Fruit fly (Drosophila melanogaster) whole organism, embryonic: ENCODE data around the gene CG14395.

Source experiments
- Asciz ChIP-seq: fragments of 200-800 bp; sonication (Bioruptor generic); optimal IDR thresholded peaks from 2 replicates; lab custom pipeline; 2017; ENCODE audit warnings: missing biosample characterization, mild to moderate bottlenecking, missing genetic modification characterization, missing genetic modification reagents
- Atf-2 ChIP-seq: fragments of 200-800 bp; sonication (Bioruptor generic); optimal IDR thresholded peaks from 2 replicates; lab custom pipeline; 2016; ENCODE audit warnings: missing biosample characterization, missing genetic modification characterization
- Atf6 ChIP-seq: fragments of 200-800 bp; sonication (Bioruptor generic); IDR thresholded peaks from 2 replicates; pipeline ENCODE4 v1.3.6; 2022; ENCODE audit warnings: missing biosample characterization, missing genetic modification characterization
- Bdp1 ChIP-seq: fragments of 200-800 bp; sonication (Bioruptor generic); optimal IDR thresholded peaks from 3 replicates; lab custom pipeline; 2016; ENCODE audit warnings: missing biosample characterization, missing genetic modification characterization
- CG10274 ChIP-seq: fragments of 200-800 bp; sonication (Bioruptor generic); optimal IDR thresholded peaks from 3 replicates; lab custom pipeline; 2017; ENCODE audit warnings: missing biosample characterization, mild to moderate bottlenecking, missing genetic modification characterization
- CG10431 ChIP-seq: fragments of 200-800 bp; sonication (Bioruptor generic); optimal IDR thresholded peaks from 3 replicates; lab custom pipeline; 2018; ENCODE audit warnings: missing biosample characterization, mild to moderate bottlenecking, missing genetic modification characterization
- CG10543 ChIP-seq: fragments of 200-800 bp; sonication (Bioruptor generic); optimal IDR thresholded peaks from 3 replicates; lab custom pipeline; 2017; ENCODE audit warnings: missing biosample characterization, mild to moderate bottlenecking, missing genetic modification characterization, moderate library complexity
- CG10654 ChIP-seq: fragments of 200-800 bp; sonication (Bioruptor generic); optimal IDR thresholded peaks from 2 replicates; lab custom pipeline; 2016; ENCODE audit warnings: missing biosample characterization, missing genetic modification characterization
- CG13296 ChIP-seq: fragments of 200-800 bp; sonication (Bioruptor generic); optimal IDR thresholded peaks from 3 replicates; lab custom pipeline; 2018; ENCODE audit warnings: missing biosample characterization, mild to moderate bottlenecking, missing genetic modification characterization
- CG17361 ChIP-seq: fragments of 200-800 bp; sonication (Bioruptor generic); IDR thresholded peaks from 3 replicates; pipeline ENCODE4 v1.3.6; 2022; ENCODE audit warnings: missing biosample characterization, missing genetic modification characterization
- CG17612 ChIP-seq: fragments of 200-800 bp; sonication (Bioruptor generic); IDR thresholded peaks from 2 replicates; pipeline ENCODE4 v1.3.6; 2022; ENCODE audit warnings: missing biosample characterization, missing genetic modification characterization
- CG18764 ChIP-seq: fragments of 200-800 bp; sonication (Bioruptor generic); optimal IDR thresholded peaks from 3 replicates; lab custom pipeline; 2016; ENCODE audit warnings: missing biosample characterization, missing genetic modification characterization
- CG2116 ChIP-seq: fragments of 200-800 bp; sonication (Bioruptor generic); optimal IDR thresholded peaks from 3 replicates; lab custom pipeline; 2018; ENCODE audit warnings: missing biosample characterization, mild to moderate bottlenecking, missing genetic modification characterization
- CG32532 ChIP-seq: fragments of 200-800 bp; sonication (Bioruptor generic); IDR thresholded peaks from 2 replicates; pipeline ENCODE4 v1.3.6; 2022; ENCODE audit warnings: missing biosample characterization, missing genetic modification characterization
- CG3407 ChIP-seq: fragments of 200-800 bp; sonication (Bioruptor generic); optimal IDR thresholded peaks from 2 replicates; lab custom pipeline; 2018; ENCODE audit warnings: missing biosample characterization, mild to moderate bottlenecking, missing genetic modification characterization
- CG34376 ChIP-seq: fragments of 200-800 bp; sonication (Bioruptor generic); optimal IDR thresholded peaks from 2 replicates; lab custom pipeline; 2018; ENCODE audit warnings: missing biosample characterization, mild to moderate bottlenecking, missing genetic modification characterization
- CG4707 ChIP-seq: fragments of 200-800 bp; sonication (Bioruptor generic); optimal IDR thresholded peaks from 2 replicates; lab custom pipeline; 2018; ENCODE audit warnings: missing biosample characterization, mild to moderate bottlenecking, missing genetic modification characterization, moderate library complexity
- CG8765 ChIP-seq: fragments of 200-800 bp; sonication (Bioruptor generic); IDR thresholded peaks from 2 replicates; pipeline ENCODE4 v1.3.6; 2022; ENCODE audit warnings: missing biosample characterization, missing genetic modification characterization
- CG9932 ChIP-seq: fragments of 200-800 bp; sonication (Bioruptor generic); IDR thresholded peaks from 2 replicates; pipeline ENCODE4 v1.3.6; 2022; ENCODE audit warnings: missing biosample characterization, missing genetic modification characterization
- CHES-1-like ChIP-seq: fragments of 200-800 bp; sonication (Bioruptor generic); optimal IDR thresholded peaks from 2 replicates; lab custom pipeline; 2016; ENCODE audit warnings: missing biosample characterization, missing genetic modification characterization
- CTCF ChIP-seq: fragments of 200-800 bp; sonication (Bioruptor generic); optimal IDR thresholded peaks from 2 replicates; lab custom pipeline; 2017; ENCODE audit warnings: missing biosample characterization, mild to moderate bottlenecking, missing genetic modification characterization, moderate library complexity
- Dll ChIP-seq: fragments of 200-800 bp; sonication (Bioruptor generic); IDR thresholded peaks from 4 replicates; pipeline ENCODE4 v1.3.6; 2022; ENCODE audit warnings: missing biosample characterization, missing genetic modification characterization; ENCODE audit not compliant: partially characterized antibody
- Dref ChIP-seq: fragments of 200-800 bp; sonication (Bioruptor generic); IDR thresholded peaks from 2 replicates; pipeline ENCODE4 v1.3.6; 2022; ENCODE audit warnings: missing biosample characterization, missing genetic modification characterization
- Fer1 ChIP-seq: fragments of 200-800 bp; sonication (Bioruptor generic); optimal IDR thresholded peaks from 2 replicates; lab custom pipeline; 2017; ENCODE audit warnings: missing biosample characterization, mild to moderate bottlenecking, missing genetic modification characterization
- Fer3 ChIP-seq: fragments of 200-800 bp; sonication (Bioruptor generic); optimal IDR thresholded peaks from 2 replicates; lab custom pipeline; 2018; ENCODE audit warnings: missing biosample characterization, mild to moderate bottlenecking, missing genetic modification characterization, moderate library complexity
- Hr78 ChIP-seq, 2 experiments: fragments of 200-800 bp in 1 of 2; fragments of >200 bp in 1 of 2; sonication (Bioruptor generic) in 1 of 2; optimal IDR thresholded peaks; 2 replicates each; lab custom pipeline; 2017 to 2019; ENCODE audit warnings: missing biosample characterization in 2 of 2, missing genetic modification characterization in 2 of 2, mild to moderate bottlenecking in 1 of 2, moderate library complexity in 1 of 2
- Lhr ChIP-seq: fragments of 200-800 bp; sonication (Bioruptor generic); optimal IDR thresholded peaks from 3 replicates; lab custom pipeline; 2017; ENCODE audit warnings: mild to moderate bottlenecking, missing biosample characterization, missing genetic modification reagents, missing genetic modification characterization
- Scr ChIP-seq: fragments of 200-800 bp; sonication (Bioruptor generic); IDR thresholded peaks from 2 replicates; pipeline ENCODE4 v1.3.6; 2022; ENCODE audit warnings: missing biosample characterization, missing genetic modification characterization; ENCODE audit not compliant: partially characterized antibody
- Side ChIP-seq: fragments of 200-800 bp; sonication (Bioruptor generic); optimal IDR thresholded peaks from 2 replicates; lab custom pipeline; 2016; ENCODE audit warnings: missing biosample characterization, missing genetic modification characterization
- Usf ChIP-seq: fragments of 200-800 bp; sonication (Bioruptor generic); optimal IDR thresholded peaks from 2 replicates; lab custom pipeline; 2017; ENCODE audit warnings: missing genotype, missing biosample characterization, missing genetic modification characterization
- al ChIP-seq: fragments of 200-800 bp; sonication (Bioruptor generic); IDR thresholded peaks from 2 replicates; pipeline ENCODE4 v1.3.6; 2022; ENCODE audit warnings: missing biosample characterization, missing genetic modification characterization
- ase ChIP-seq: fragments of 200-800 bp; sonication (Bioruptor generic); IDR thresholded peaks from 3 replicates; pipeline ENCODE4 v1.3.6; 2022; ENCODE audit warnings: missing biosample characterization, missing genetic modification characterization
- cato ChIP-seq: fragments of 200-800 bp; sonication (Bioruptor generic); optimal IDR thresholded peaks from 2 replicates; lab custom pipeline; 2016; ENCODE audit warnings: missing biosample characterization, missing genetic modification characterization, borderline replicate concordance
- caup ChIP-seq: fragments of 200-800 bp; sonication (Bioruptor generic); optimal IDR thresholded peaks from 3 replicates; lab custom pipeline; 2017; ENCODE audit warnings: missing biosample characterization, mild to moderate bottlenecking, missing genetic modification characterization, moderate library complexity; ENCODE audit not compliant: severe bottlenecking
- dimm ChIP-seq: fragments of 200-800 bp; sonication (Bioruptor generic); IDR thresholded peaks from 2 replicates; pipeline ENCODE4 v1.3.6; 2022; ENCODE audit warnings: missing biosample characterization, missing genetic modification characterization
- dysf ChIP-seq: fragments of 200-800 bp; sonication (Bioruptor generic); IDR thresholded peaks from 3 replicates; pipeline ENCODE4 v1.3.6; 2022; ENCODE audit warnings: missing biosample characterization, missing genetic modification characterization
- grau ChIP-seq: fragments of 200-800 bp; optimal IDR thresholded peaks from 3 replicates; lab custom pipeline; 2019; ENCODE audit warnings: missing biosample characterization, mild to moderate bottlenecking, missing genetic modification characterization, moderate library complexity
- insv ChIP-seq, 2 experiments: fragments of 200-800 bp; sonication (Bioruptor generic); optimal IDR thresholded peaks; 3 replicates each; lab custom pipeline; 2016 to 2018; ENCODE audit warnings: missing biosample characterization in 2 of 2, missing genetic modification characterization in 2 of 2
- kni ChIP-seq: fragments of 200-800 bp; sonication (Bioruptor generic); optimal IDR thresholded peaks from 3 replicates; lab custom pipeline; 2017; ENCODE audit warnings: mild to moderate bottlenecking, missing biosample characterization, missing genetic modification reagents, missing genetic modification characterization
- nerfin-2 ChIP-seq: fragments of 200-800 bp; sonication (Bioruptor generic); IDR thresholded peaks from 2 replicates; pipeline ENCODE4 v1.3.6; 2022; ENCODE audit warnings: missing biosample characterization, missing genetic modification characterization; ENCODE audit not compliant: partially characterized antibody
- pan ChIP-seq, 4 experiments: fragments of >200 bp in 3 of 4; fragments of 200-800 bp in 1 of 4; sonication (Bioruptor generic) in 1 of 4; optimal IDR thresholded peaks in 3 of 4; IDR thresholded peaks in 1 of 4; 2 replicates each; pipeline versions ENCODE4 v1.3.6 to Lab custom; 2017 to 2022; ENCODE audit warnings: missing biosample characterization in 2 of 4, missing genetic modification characterization in 2 of 4, mixed read lengths in 1 of 4
- prd ChIP-seq, 3 experiments: fragments of >200 bp in 2 of 3; fragments of 200-800 bp in 1 of 3; sonication (Bioruptor generic) in 1 of 3; optimal IDR thresholded peaks in 2 of 3; IDR thresholded peaks in 1 of 3; 2 replicates in 2 of 3; 3 replicates in 1 of 3; pipeline versions ENCODE4 v1.3.6 to Lab custom; 2017 to 2022; ENCODE audit warnings: missing biosample characterization in 1 of 3, missing genetic modification characterization in 1 of 3
- psq ChIP-seq: fragments of 200-800 bp; sonication (Bioruptor generic); optimal IDR thresholded peaks from 2 replicates; lab custom pipeline; 2017; ENCODE audit warnings: missing biosample characterization, missing genetic modification characterization
- repo ChIP-seq: fragments of 200-800 bp; sonication (Bioruptor generic); optimal IDR thresholded peaks from 2 replicates; lab custom pipeline; 2016; ENCODE audit warnings: missing biosample characterization, missing genetic modification characterization
- sens-2 ChIP-seq: fragments of 200-800 bp; sonication (Bioruptor generic); IDR thresholded peaks from 2 replicates; pipeline ENCODE4 v1.3.6; 2022; ENCODE audit warnings: missing biosample characterization, missing genetic modification characterization
- stwl ChIP-seq: fragments of 200-800 bp; sonication (Bioruptor generic); optimal IDR thresholded peaks from 3 replicates; lab custom pipeline; 2018; ENCODE audit warnings: missing biosample characterization, mild to moderate bottlenecking, missing genetic modification characterization, moderate library complexity
- unpg ChIP-seq: fragments of 200-800 bp; sonication (Bioruptor generic); optimal IDR thresholded peaks from 3 replicates; lab custom pipeline; 2018; ENCODE audit warnings: missing biosample characterization, mild to moderate bottlenecking, missing genetic modification characterization, moderate library complexity
- vnd ChIP-seq: fragments of 200-800 bp; sonication (Bioruptor generic); IDR thresholded peaks from 3 replicates; pipeline ENCODE4 v1.3.6; 2022; ENCODE audit warnings: missing biosample characterization, missing genetic modification characterization; ENCODE audit not compliant: partially characterized antibody
- wek ChIP-seq: fragments of 200-800 bp; sonication (Bioruptor generic); optimal IDR thresholded peaks from 3 replicates; lab custom pipeline; 2018; ENCODE audit warnings: missing biosample characterization, mild to moderate bottlenecking, missing genetic modification characterization, moderate library complexity

The CG14395 gene

DNA sequence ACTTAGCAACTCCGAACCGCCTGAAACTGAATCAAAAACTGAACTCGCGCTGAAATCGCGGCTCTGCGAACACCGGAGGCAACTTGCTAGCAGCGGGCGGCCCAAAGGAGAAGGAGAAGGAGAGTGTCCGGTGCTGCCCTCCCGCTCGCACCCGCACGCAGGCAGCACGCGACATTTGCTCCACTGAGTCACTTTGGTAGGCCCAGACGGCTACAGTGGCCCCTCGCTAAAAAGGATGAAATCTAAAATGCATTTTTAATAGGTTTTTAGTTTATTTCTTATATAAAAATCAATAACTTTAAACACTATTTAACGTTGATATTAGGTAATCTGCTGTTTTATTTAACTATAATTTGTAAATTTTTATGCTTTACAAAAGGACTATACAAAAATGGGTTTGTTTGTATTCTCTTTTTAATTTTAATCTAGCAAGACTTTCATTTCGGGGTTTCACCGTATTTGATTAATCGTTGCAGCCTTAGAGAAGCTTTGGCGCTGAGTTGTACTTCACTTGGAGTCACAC lies 59.8 kb downstream of the CG14395 start, which contains the start of gene Men (continued):
- TF ChIP-seq ase (GFP tag; lab: Robert Waterston, UW) = 0 out of 3 replicates have a peak, but pooled peaks have one; percentile 24
- no peak; the same call in 1 of the 2 replicates for TF ChIP-seq Atf6 (GFP tag; lab: Robert Waterston, UW)
- no peak for TF ChIP-seq CG8765
- peak; percentile 22 for TF ChIP-seq CG10654 (GFP tag; lab: Kevin White, UChicago)
- TF ChIP-seq CG4707 = no peak
- TF ChIP-seq CG13296 (GFP tag; lab: Kevin White, UChicago) = peak; percentile 74
- peak; percentile 31 for TF ChIP-seq CG10543 (GFP tag; lab: Kevin White, UChicago)
- no peak for TF ChIP-seq kni
- no peak for TF ChIP-seq Bdp1 (GFP tag; lab: Kevin White, UChicago)
- no peak for TF ChIP-seq vnd (GFP tag; lab: Robert Waterston, UW)
- peak; percentile 76 for TF ChIP-seq Fer1 (GFP tag; lab: Kevin White, UChicago)
- TF ChIP-seq CG10274 = no peak
- TF ChIP-seq prd (optimal IDR thresholded peaks at IDR 0.05; lab: Kevin White, UChicago) = no peak
- peak; percentile 48; the same call in 1 of the 3 replicates for TF ChIP-seq prd (GFP tag; IDR thresholded peaks at IDR 0.05; lab: Robert Waterston, UW)
- no peak for TF ChIP-seq stwl (tag; lab: Kevin White, UChicago)
- TF ChIP-seq CG2116 (GFP tag; lab: Kevin White, UChicago) = no peak
- no peak for TF ChIP-seq cato (GFP tag; lab: Kevin White, UChicago)
- TF ChIP-seq CTCF (GFP tag; lab: Kevin White, UChicago) = no peak
- no peak for TF ChIP-seq CG10431 (GFP tag; lab: Kevin White, UChicago)
- TF ChIP-seq CG32532 (GFP tag; lab: Robert Waterston, UW) = peak; percentile 60
- TF ChIP-seq insv (GFP tag; optimal IDR thresholded peaks at IDR 0.05; lab: Kevin White, UChicago) = peak in 1 of 2 experiments; percentile 2
- TF ChIP-seq Dref (GFP tag; lab: Robert Waterston, UW) = no peak
- TF ChIP-seq dysf (GFP tag; lab: Robert Waterston, UW) = peak; percentile 80
- TF ChIP-seq Side = no peak
- TF ChIP-seq unpg = peak; percentile 75
- TF ChIP-seq CG17361 (GFP tag; lab: Robert Waterston, UW) = peak; percentile 81
- TF ChIP-seq caup (GFP tag; lab: Kevin White, UChicago) = peak; percentile 40
- TF ChIP-seq al (GFP tag; lab: Robert Waterston, UW) = no peak
- no peak for TF ChIP-seq dimm
- TF ChIP-seq wek (GFP tag; lab: Kevin White, UChicago) = no peak
- TF ChIP-seq Scr = no peak
- TF ChIP-seq pan (optimal IDR thresholded peaks at IDR 0.05; lab: Kevin White, UChicago) = no peak
- TF ChIP-seq pan (GFP tag; optimal IDR thresholded peaks at IDR 0.05 in 1 of 2, IDR thresholded peaks at IDR 0.05 in 1 of 2) = peak in 1 of 2 experiments; percentile 64
- TF ChIP-seq Lhr = no peak
- TF ChIP-seq CHES-1-like (GFP tag; lab: Kevin White, UChicago) = no peak
- no peak for TF ChIP-seq nerfin-2 (GFP tag; lab: Robert Waterston, UW)
- no peak for TF ChIP-seq CG17612 (GFP tag; lab: Robert Waterston, UW)
- TF ChIP-seq grau (tag; lab: Kevin White, UChicago) = peak; percentile 91
- TF ChIP-seq sens-2 (GFP tag; lab: Robert Waterston, UW) = no peak
- TF ChIP-seq CG3407 = peak; percentile 37
- TF ChIP-seq CG9932 (GFP tag; lab: Robert Waterston, UW) = 0 out of 2 replicates have a peak, but pooled peaks have one; percentile 9
- TF ChIP-seq CG34376 (GFP tag; lab: Kevin White, UChicago) = no peak
- TF ChIP-seq Dll (GFP tag; lab: Robert Waterston, UW) = no peak
- peak; percentile 52 for TF ChIP-seq Fer3
- no peak for TF ChIP-seq Atf-2 (GFP tag; lab: Kevin White, UChicago)
- peak; percentile 29 for TF ChIP-seq CG18764 (GFP tag; lab: Kevin White, UChicago)
- TF ChIP-seq repo (GFP tag; lab: Kevin White, UChicago) = no peak
- TF ChIP-seq Asciz (GFP tag; lab: Kevin White, UChicago) = peak; percentile 33
- TF ChIP-seq psq = no peak
- TF ChIP-seq Usf = no peak
- TF ChIP-seq Hr78 (GFP tag; optimal IDR thresholded peaks at IDR 0.05; lab: Kevin White, UChicago) = peak in 1 of 2 experiments; percentile 14
